Worm (Caenorhabditis elegans): Measurements from ENCODE around the gene K09A9.8.

ce11 chrX:15610527-15611091 lies 13.6 kb upstream of the K09A9.8 start:
- TF ChIP-seq sea-1 (GFP tag; conservative IDR thresholded peaks at IDR 0.05) (no peak), tbx-37 (GFP tag; conservative IDR thresholded peaks at IDR 0.05) (no peak)
